Fruit fly (Drosophila melanogaster) whole organism, embryonic: Measurements from ENCODE around the gene CG32681.

Experiments
- Adf1 ChIP-seq: fragments of 200-800 bp; sonication (Bioruptor generic); IDR thresholded peaks from 2 replicates; pipeline ENCODE4 v1.3.6; 2022; ENCODE audit warnings: missing biosample characterization, missing genetic modification characterization
- Atf6 ChIP-seq: fragments of 200-800 bp; sonication (Bioruptor generic); IDR thresholded peaks from 2 replicates; pipeline ENCODE4 v1.3.6; 2022; ENCODE audit warnings: missing biosample characterization, missing genetic modification characterization
- Awh ChIP-seq: fragments of 200-800 bp; sonication (Bioruptor generic); IDR thresholded peaks from 2 replicates; pipeline ENCODE4, ENCODE4 v1.3.6; 2022; ENCODE audit warnings: missing biosample characterization, missing genetic modification characterization
- CG10431 ChIP-seq: fragments of 200-800 bp; sonication (Bioruptor generic); optimal IDR thresholded peaks from 3 replicates; lab custom pipeline; 2018; ENCODE audit warnings: missing biosample characterization, mild to moderate bottlenecking, missing genetic modification characterization
- CG11695 ChIP-seq: fragments of 200-800 bp; sonication (Bioruptor generic); IDR thresholded peaks from 3 replicates; pipeline ENCODE4 v1.3.6; 2022; ENCODE audit warnings: missing biosample characterization, missing genetic modification characterization
- CG1233 ChIP-seq: fragments of 200-800 bp; sonication (Bioruptor generic); optimal IDR thresholded peaks from 4 replicates; lab custom pipeline; 2018; ENCODE audit warnings: missing biosample characterization, mild to moderate bottlenecking, missing genetic modification characterization
- CG12744 ChIP-seq: fragments of 200-800 bp; sonication (Bioruptor generic); optimal IDR thresholded peaks from 2 replicates; lab custom pipeline; 2016; ENCODE audit warnings: missing biosample characterization, missing genetic modification characterization
- CG2116 ChIP-seq: fragments of 200-800 bp; sonication (Bioruptor generic); optimal IDR thresholded peaks from 3 replicates; lab custom pipeline; 2018; ENCODE audit warnings: missing biosample characterization, mild to moderate bottlenecking, missing genetic modification characterization
- CG34422 ChIP-seq: fragments of 200-800 bp; sonication (Bioruptor generic); IDR thresholded peaks from 3 replicates; pipeline ENCODE4 v1.3.6; 2022; ENCODE audit warnings: missing biosample characterization, missing genetic modification characterization
- CG9932 ChIP-seq: fragments of 200-800 bp; sonication (Bioruptor generic); IDR thresholded peaks from 2 replicates; pipeline ENCODE4 v1.3.6; 2022; ENCODE audit warnings: missing biosample characterization, missing genetic modification characterization
- Chrac-16 ChIP-seq: fragments of 200-800 bp; sonication (Bioruptor generic); optimal IDR thresholded peaks from 3 replicates; lab custom pipeline; 2016; ENCODE audit warnings: missing biosample characterization, missing genetic modification characterization
- Dip2 ChIP-seq: fragments of 200-800 bp; sonication (Bioruptor generic); IDR thresholded peaks from 2 replicates; pipeline ENCODE4 v1.3.6; 2022; ENCODE audit warnings: missing biosample characterization, missing genetic modification characterization
- Dip3 ChIP-seq: fragments of 200-800 bp; sonication (Bioruptor generic); optimal IDR thresholded peaks from 3 replicates; lab custom pipeline; 2016; ENCODE audit warnings: missing biosample characterization, missing genetic modification characterization
- Doc3 ChIP-seq: fragments of 200-800 bp; sonication (Bioruptor generic); IDR thresholded peaks from 3 replicates; pipeline ENCODE4 v1.3.6; 2022; ENCODE audit warnings: missing biosample characterization, missing genetic modification characterization; ENCODE audit not compliant: partially characterized antibody
- GATAe ChIP-seq: fragments of 200-800 bp; sonication (Bioruptor generic); conservative IDR thresholded peaks from 2 replicates; pipeline ENCODE4 v1.3.6; 2022; ENCODE audit warnings: missing biosample characterization, missing genetic modification characterization
- Gug ChIP-seq: fragments of 200-800 bp; sonication (Bioruptor generic); IDR thresholded peaks from 4 replicates; pipeline ENCODE4 v1.3.6; 2022; ENCODE audit warnings: missing biosample characterization, missing genetic modification characterization
- HLH54F ChIP-seq: fragments of 200-800 bp; sonication (Bioruptor generic); optimal IDR thresholded peaks from 3 replicates; lab custom pipeline; 2016; ENCODE audit warnings: missing biosample characterization, missing genetic modification characterization
- HLHmδ ChIP-seq: fragments of 200-800 bp; sonication (Bioruptor generic); optimal IDR thresholded peaks from 2 replicates; lab custom pipeline; 2018; ENCODE audit warnings: missing biosample characterization, mild to moderate bottlenecking, missing genetic modification characterization, moderate library complexity
- Hr3 ChIP-seq: fragments of 200-800 bp; sonication (Bioruptor generic); optimal IDR thresholded peaks from 3 replicates; lab custom pipeline; 2016; ENCODE audit warnings: missing biosample characterization, missing genetic modification characterization
- Max ChIP-seq: fragments of 200-800 bp; sonication (Bioruptor generic); optimal IDR thresholded peaks from 2 replicates; lab custom pipeline; 2016; ENCODE audit warnings: missing biosample characterization, mild to moderate bottlenecking, missing genetic modification characterization
- Mes4 ChIP-seq: fragments of 200-800 bp; sonication (Bioruptor generic); optimal IDR thresholded peaks from 2 replicates; lab custom pipeline; 2016; ENCODE audit warnings: missing biosample characterization, missing genetic modification characterization
- Side ChIP-seq: fragments of 200-800 bp; sonication (Bioruptor generic); optimal IDR thresholded peaks from 2 replicates; lab custom pipeline; 2016; ENCODE audit warnings: missing biosample characterization, missing genetic modification characterization
- Ssrp ChIP-seq: fragments of 200-800 bp; sonication (Bioruptor generic); optimal IDR thresholded peaks from 2 replicates; lab custom pipeline; 2018; ENCODE audit warnings: missing biosample characterization, mild to moderate bottlenecking, missing genetic modification characterization, moderate library complexity
- Taf1 ChIP-seq: fragments of 200-800 bp; sonication (Bioruptor generic); IDR thresholded peaks from 2 replicates; pipeline ENCODE4 v1.3.6; 2022; ENCODE audit warnings: missing biosample characterization, missing genetic modification characterization
- Xrp1 ChIP-seq: fragments of 200-800 bp; sonication (Bioruptor generic); IDR thresholded peaks from 2 replicates; pipeline ENCODE4 v1.3.6; 2022; ENCODE audit warnings: missing biosample characterization, missing genetic modification characterization
- amos ChIP-seq: fragments of 200-800 bp; sonication (Bioruptor generic); IDR thresholded peaks from 2 replicates; pipeline ENCODE4 v1.3.6; 2022; ENCODE audit warnings: missing biosample characterization, missing genetic modification characterization; ENCODE audit not compliant: partially characterized antibody
- bab2 ChIP-seq: fragments of 200-800 bp; sonication (Bioruptor generic); optimal IDR thresholded peaks from 2 replicates; lab custom pipeline; 2016; ENCODE audit warnings: missing biosample characterization, missing genetic modification characterization
- cad ChIP-seq: fragments of >200 bp; optimal IDR thresholded peaks from 2 replicates; lab custom pipeline; 2017; ENCODE audit warnings: missing biosample characterization, missing genetic modification characterization
- da ChIP-seq: fragments of 200-800 bp; sonication (Bioruptor generic); optimal IDR thresholded peaks from 2 replicates; lab custom pipeline; 2016; ENCODE audit warnings: missing biosample characterization, missing genetic modification characterization
- disco-r ChIP-seq: fragments of 200-800 bp; sonication (Bioruptor generic); optimal IDR thresholded peaks from 2 replicates; lab custom pipeline; 2016; ENCODE audit warnings: missing biosample characterization, missing genetic modification characterization
- dm ChIP-seq: fragments of 200-800 bp; sonication (Bioruptor generic); optimal IDR thresholded peaks from 3 replicates; lab custom pipeline; 2016; ENCODE audit warnings: missing biosample characterization, missing genetic modification characterization
- dmrt99B ChIP-seq: fragments of 200-800 bp; sonication (Bioruptor generic); optimal IDR thresholded peaks from 2 replicates; lab custom pipeline; 2018; ENCODE audit warnings: missing biosample characterization, mild to moderate bottlenecking, missing genetic modification characterization, moderate library complexity
- eyg ChIP-seq: fragments of 200-800 bp; sonication (Bioruptor generic); optimal IDR thresholded peaks from 3 replicates; lab custom pipeline; 2016; ENCODE audit warnings: missing biosample characterization, missing genetic modification characterization
- fd102C ChIP-seq: fragments of 200-800 bp; sonication (Bioruptor generic); optimal IDR thresholded peaks from 2 replicates; lab custom pipeline; 2018; ENCODE audit warnings: missing biosample characterization, mild to moderate bottlenecking, missing genetic modification characterization, moderate library complexity
- grn ChIP-seq: fragments of 200-800 bp; sonication (Bioruptor generic); optimal IDR thresholded peaks from 3 replicates; lab custom pipeline; 2017; ENCODE audit warnings: missing biosample characterization, missing genetic modification characterization
- gsb ChIP-seq: fragments of 200-800 bp; sonication (Bioruptor generic); IDR thresholded peaks from 2 replicates; pipeline ENCODE4 v1.3.6; 2022; ENCODE audit warnings: missing biosample characterization, missing genetic modification characterization
- lmd ChIP-seq: fragments of 200-800 bp; sonication (Bioruptor generic); IDR thresholded peaks from 2 replicates; pipeline ENCODE4 v1.3.6; 2022; ENCODE audit warnings: missing biosample characterization, missing genetic modification characterization
- mld ChIP-seq: fragments of 200-800 bp; sonication (Bioruptor generic); IDR thresholded peaks from 3 replicates; pipeline ENCODE4 v1.3.6; 2022; ENCODE audit warnings: missing biosample characterization, missing genetic modification characterization; ENCODE audit not compliant: partially characterized antibody
- nerfin-2 ChIP-seq: fragments of 200-800 bp; sonication (Bioruptor generic); IDR thresholded peaks from 2 replicates; pipeline ENCODE4 v1.3.6; 2022; ENCODE audit warnings: missing biosample characterization, missing genetic modification characterization; ENCODE audit not compliant: partially characterized antibody
- onecut ChIP-seq: fragments of 200-800 bp; sonication (Bioruptor generic); IDR thresholded peaks from 2 replicates; pipeline ENCODE4 v1.3.6; 2022; ENCODE audit warnings: missing biosample characterization, missing genetic modification characterization
- pan ChIP-seq, 4 experiments: fragments of >200 bp in 3 of 4; fragments of 200-800 bp in 1 of 4; sonication (Bioruptor generic) in 1 of 4; optimal IDR thresholded peaks in 3 of 4; IDR thresholded peaks in 1 of 4; 2 replicates each; pipeline versions ENCODE4 v1.3.6 to Lab custom; 2017 to 2022; ENCODE audit warnings: missing biosample characterization in 2 of 4, missing genetic modification characterization in 2 of 4, mixed read lengths in 1 of 4
- pfk ChIP-seq: fragments of 200-800 bp; sonication (Bioruptor generic); optimal IDR thresholded peaks from 2 replicates; lab custom pipeline; 2018; ENCODE audit warnings: missing biosample characterization, mild to moderate bottlenecking, missing genetic modification characterization, moderate library complexity
- pita ChIP-seq: fragments of 200-800 bp; sonication (Bioruptor generic); optimal IDR thresholded peaks from 2 replicates; lab custom pipeline; 2017; ENCODE audit warnings: missing biosample characterization, mild to moderate bottlenecking, missing genetic modification characterization
- pnt ChIP-seq: fragments of 200-800 bp; sonication (Bioruptor generic); optimal IDR thresholded peaks from 3 replicates; lab custom pipeline; 2016; ENCODE audit warnings: missing biosample characterization, missing genetic modification characterization
- pros ChIP-seq: fragments of 200-800 bp; sonication (Bioruptor generic); optimal IDR thresholded peaks from 3 replicates; lab custom pipeline; 2019; ENCODE audit warnings: missing biosample characterization, mild to moderate bottlenecking, missing genetic modification characterization, moderate library complexity
- slbo ChIP-seq: fragments of 200-800 bp; sonication (Bioruptor generic); IDR thresholded peaks from 2 replicates; pipeline ENCODE4 v1.3.6; 2022; ENCODE audit warnings: missing biosample characterization, missing genetic modification characterization
- stwl ChIP-seq: fragments of 200-800 bp; sonication (Bioruptor generic); optimal IDR thresholded peaks from 3 replicates; lab custom pipeline; 2018; ENCODE audit warnings: missing biosample characterization, mild to moderate bottlenecking, missing genetic modification characterization, moderate library complexity
- tio ChIP-seq: fragments of 200-800 bp; sonication (Bioruptor generic); optimal IDR thresholded peaks from 2 replicates; lab custom pipeline; 2017; ENCODE audit warnings: missing biosample characterization, missing genetic modification characterization, inconsistent platforms
- ttk ChIP-seq: fragments of 200-800 bp; sonication (Bioruptor generic); IDR thresholded peaks from 2 replicates; pipeline ENCODE4 v2.1.2; 2022; ENCODE audit warnings: missing biosample characterization, missing genetic modification characterization
- unc-4 ChIP-seq: fragments of 200-800 bp; sonication (Bioruptor generic); IDR thresholded peaks from 2 replicates; pipeline ENCODE4 v1.3.6; 2022; ENCODE audit warnings: missing biosample characterization, missing genetic modification characterization; ENCODE audit not compliant: partially characterized antibody
- zfh1 ChIP-seq: fragments of 200-800 bp; sonication (Bioruptor generic); IDR thresholded peaks from 3 replicates; pipeline ENCODE4 v1.3.6; 2022; ENCODE audit warnings: missing biosample characterization, missing genetic modification characterization

Gene CG32681

DNA sequence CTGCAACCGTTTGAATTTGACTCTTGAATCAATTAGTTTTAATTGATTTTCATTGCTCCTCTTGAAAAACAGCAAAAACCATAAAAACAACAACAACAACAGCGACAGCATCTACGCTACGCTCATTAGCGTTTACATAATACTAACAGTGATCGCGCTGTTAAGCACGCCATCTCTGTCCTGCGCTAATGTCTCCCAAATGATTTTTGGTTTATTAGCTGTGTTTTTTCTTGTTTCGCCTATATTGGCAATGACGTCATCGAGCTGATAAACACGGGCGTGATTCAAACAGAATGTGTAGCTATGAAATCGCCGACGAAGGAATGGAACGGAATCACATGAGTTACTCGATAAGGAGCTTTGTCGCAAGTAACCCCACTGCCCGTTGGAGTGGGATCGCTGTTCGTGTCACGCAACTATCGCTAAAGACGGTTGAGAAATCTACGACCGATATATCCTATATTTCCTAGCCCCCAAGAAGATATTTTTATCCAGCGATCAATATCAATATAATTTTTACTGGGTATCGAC, 5.7 kb upstream of the CG32681 start:
- no peak for TF ChIP-seq pnt (GFP tag; lab: Kevin White, UChicago)
- no peak for TF ChIP-seq Taf1 (GFP tag; lab: Robert Waterston, UW)
- no peak for TF ChIP-seq gsb
- no peak for TF ChIP-seq da
- TF ChIP-seq nerfin-2 (GFP tag; lab: Robert Waterston, UW) = no peak
- TF ChIP-seq Dip3 (GFP tag; lab: Kevin White, UChicago) = no peak
- TF ChIP-seq Atf6 = no peak
- TF ChIP-seq HLHmδ (GFP tag; lab: Kevin White, UChicago) = no peak
- TF ChIP-seq HLH54F (GFP tag; lab: Kevin White, UChicago) = no peak
- no peak for TF ChIP-seq disco-r (GFP tag; lab: Kevin White, UChicago)
- TF ChIP-seq Gug = no peak
- TF ChIP-seq onecut (GFP tag; lab: Robert Waterston, UW) = no peak
- TF ChIP-seq Hr3 (GFP tag; lab: Kevin White, UChicago) = no peak
- no peak for TF ChIP-seq Xrp1 (GFP tag; lab: Robert Waterston, UW)
- TF ChIP-seq unc-4 (GFP tag; lab: Robert Waterston, UW) = no peak
- TF ChIP-seq Dip2 (GFP tag; lab: Robert Waterston, UW) = no peak
- no peak for TF ChIP-seq CG10431
- no peak for TF ChIP-seq grn
- TF ChIP-seq eyg = no peak
- TF ChIP-seq amos (GFP tag; lab: Robert Waterston, UW) = peak; percentile 29; the same call in 1 of the 2 replicates
- no peak for TF ChIP-seq bab2 (GFP tag; lab: Kevin White, UChicago)
- no peak for TF ChIP-seq ttk (GFP tag; lab: Robert Waterston, UW)
- no peak for TF ChIP-seq zfh1 (GFP tag; lab: Robert Waterston, UW)
- no peak for TF ChIP-seq Max (GFP tag; lab: Kevin White, UChicago)
- TF ChIP-seq CG12744 (GFP tag; lab: Kevin White, UChicago) = no peak
- TF ChIP-seq Doc3 (GFP tag; lab: Robert Waterston, UW) = 0 out of 3 replicates have a peak, but pooled peaks have one; percentile 37
- TF ChIP-seq CG11695 (GFP tag; lab: Robert Waterston, UW) = no peak
- TF ChIP-seq mld = no peak
- no peak for TF ChIP-seq CG1233
- TF ChIP-seq dm (GFP tag; lab: Kevin White, UChicago) = no peak
- no peak for TF ChIP-seq Awh (GFP tag; lab: Robert Waterston, UW)
- no peak for TF ChIP-seq Side
- TF ChIP-seq cad (GFP tag; lab: Kevin White, UChicago) = no peak
- no peak for TF ChIP-seq pros (GFP tag; lab: Kevin White, UChicago)
- no peak for TF ChIP-seq Ssrp
- no peak for TF ChIP-seq Chrac-16 (GFP tag; lab: Kevin White, UChicago)
- TF ChIP-seq fd102C (GFP tag; lab: Kevin White, UChicago) = no peak
- TF ChIP-seq CG34422 (GFP tag; lab: Robert Waterston, UW) = no peak
- no peak for TF ChIP-seq pan (optimal IDR thresholded peaks at IDR 0.05; lab: Kevin White, UChicago)
- TF ChIP-seq pan (GFP tag; optimal IDR thresholded peaks at IDR 0.05 in 1 of 2, IDR thresholded peaks at IDR 0.05 in 1 of 2) = no peak
- peak; percentile 20; the same call in 1 of the 2 replicates for TF ChIP-seq lmd
- no peak for TF ChIP-seq Mes4 (GFP tag; lab: Kevin White, UChicago)
- TF ChIP-seq CG2116 (GFP tag; lab: Kevin White, UChicago) = no peak
- no peak for TF ChIP-seq tio
- TF ChIP-seq GATAe (GFP tag; lab: Robert Waterston, UW) = no peak
- peak; percentile 39; the same call in 1 of the 2 replicates for TF ChIP-seq CG9932
- TF ChIP-seq dmrt99B (tag; lab: Kevin White, UChicago) = no peak
- TF ChIP-seq slbo (GFP tag; lab: Robert Waterston, UW) = peak; percentile 40; the same call in 1 of the 2 replicates
- no peak for TF ChIP-seq Adf1 (GFP tag; lab: Robert Waterston, UW)
- TF ChIP-seq pfk (GFP tag; lab: Kevin White, UChicago) = peak; percentile 85
- TF ChIP-seq pita (GFP tag; lab: Kevin White, UChicago) = no peak
- TF ChIP-seq stwl (tag; lab: Kevin White, UChicago) = no peak
